Fruit fly (Drosophila melanogaster) whole organism, embryonic: ENCODE measurements around the gene EndoGI.

Experiments
- ATbp ChIP-seq: fragments of 200-800 bp; sonication (Bioruptor generic); optimal IDR thresholded peaks from 2 replicates; lab custom pipeline; 2017; ENCODE audit warnings: missing biosample characterization, mild to moderate bottlenecking, missing genetic modification characterization, missing genetic modification reagents
- Atf-2 ChIP-seq: fragments of 200-800 bp; sonication (Bioruptor generic); optimal IDR thresholded peaks from 2 replicates; lab custom pipeline; 2016; ENCODE audit warnings: missing biosample characterization, missing genetic modification characterization
- B-H1 ChIP-seq: fragments of 200-800 bp; sonication (Bioruptor generic); IDR thresholded peaks from 3 replicates; pipeline ENCODE4 v1.3.6; 2022; ENCODE audit warnings: missing biosample characterization, missing genetic modification characterization
- CG10654 ChIP-seq: fragments of 200-800 bp; sonication (Bioruptor generic); optimal IDR thresholded peaks from 2 replicates; lab custom pipeline; 2016; ENCODE audit warnings: missing biosample characterization, missing genetic modification characterization
- CG10979 ChIP-seq: fragments of 200-800 bp; sonication (Bioruptor generic); optimal IDR thresholded peaks from 2 replicates; lab custom pipeline; 2018; ENCODE audit warnings: missing biosample characterization, mild to moderate bottlenecking, missing genetic modification characterization, moderate library complexity
- CG12299 ChIP-seq: fragments of 200-800 bp; sonication (Bioruptor generic); optimal IDR thresholded peaks from 2 replicates; lab custom pipeline; 2018; ENCODE audit warnings: missing biosample characterization, mild to moderate bottlenecking, missing genetic modification characterization
- CG12744 ChIP-seq: fragments of 200-800 bp; sonication (Bioruptor generic); optimal IDR thresholded peaks from 2 replicates; lab custom pipeline; 2016; ENCODE audit warnings: missing biosample characterization, missing genetic modification characterization
- CG13424 ChIP-seq: fragments of 200-800 bp; sonication (Bioruptor generic); optimal IDR thresholded peaks from 2 replicates; lab custom pipeline; 2019; ENCODE audit warnings: missing biosample characterization, mild to moderate bottlenecking, missing genetic modification characterization, moderate library complexity
- CG13894 ChIP-seq: fragments of 200-800 bp; sonication (Bioruptor generic); optimal IDR thresholded peaks from 3 replicates; lab custom pipeline; 2018; ENCODE audit warnings: missing biosample characterization, mild to moderate bottlenecking, missing genetic modification characterization, moderate library complexity
- CG14860 ChIP-seq: fragments of 200-800 bp; sonication (Bioruptor generic); IDR thresholded peaks from 3 replicates; pipeline ENCODE4 v1.3.6; 2022; ENCODE audit warnings: missing biosample characterization, missing genetic modification characterization; ENCODE audit not compliant: partially characterized antibody
- CG15514 ChIP-seq: fragments of 200-800 bp; sonication (Bioruptor generic); optimal IDR thresholded peaks from 3 replicates; lab custom pipeline; 2017; ENCODE audit warnings: missing biosample characterization, missing genetic modification characterization, mild to moderate bottlenecking, moderate library complexity, missing genetic modification reagents
- CG18476 ChIP-seq: fragments of 200-800 bp; sonication (Bioruptor generic); optimal IDR thresholded peaks from 2 replicates; lab custom pipeline; 2016; ENCODE audit warnings: missing biosample characterization, mild to moderate bottlenecking, missing genetic modification characterization
- CG2678 ChIP-seq: fragments of 200-800 bp; sonication (Bioruptor generic); optimal IDR thresholded peaks from 3 replicates; lab custom pipeline; 2019; ENCODE audit warnings: missing biosample characterization, mild to moderate bottlenecking, missing genetic modification characterization, moderate library complexity
- CG3726 ChIP-seq: fragments of 200-800 bp; sonication (Bioruptor generic); IDR thresholded peaks from 3 replicates; pipeline ENCODE4, ENCODE4 v1.3.6; 2022; ENCODE audit warnings: missing biosample characterization, missing genetic modification characterization
- CG6791 ChIP-seq: fragments of 200-800 bp; sonication (Bioruptor generic); IDR thresholded peaks from 3 replicates; pipeline ENCODE4 v1.3.6; 2022; ENCODE audit warnings: missing biosample characterization, missing genetic modification characterization; ENCODE audit not compliant: partially characterized antibody
- Chrac-16 ChIP-seq: fragments of 200-800 bp; sonication (Bioruptor generic); optimal IDR thresholded peaks from 3 replicates; lab custom pipeline; 2016; ENCODE audit warnings: missing biosample characterization, missing genetic modification characterization
- CrebB ChIP-seq: fragments of 200-800 bp; sonication (Bioruptor generic); optimal IDR thresholded peaks from 3 replicates; lab custom pipeline; 2018; ENCODE audit warnings: missing biosample characterization, mild to moderate bottlenecking, missing genetic modification characterization
- Dbx ChIP-seq: fragments of 200-800 bp; sonication (Bioruptor generic); IDR thresholded peaks from 3 replicates; pipeline ENCODE4 v1.3.6; 2022; ENCODE audit warnings: missing biosample characterization, missing genetic modification characterization
- Deaf1 ChIP-seq: fragments of 200-800 bp; optimal IDR thresholded peaks from 3 replicates; lab custom pipeline; 2019; ENCODE audit warnings: missing biosample characterization, mild to moderate bottlenecking, missing genetic modification characterization, moderate library complexity
- Fer2 ChIP-seq: fragments of 200-800 bp; sonication (Bioruptor generic); optimal IDR thresholded peaks from 2 replicates; lab custom pipeline; 2018; ENCODE audit warnings: missing biosample characterization, mild to moderate bottlenecking, missing genetic modification characterization, moderate library complexity
- Gug ChIP-seq: fragments of 200-800 bp; sonication (Bioruptor generic); IDR thresholded peaks from 4 replicates; pipeline ENCODE4 v1.3.6; 2022; ENCODE audit warnings: missing biosample characterization, missing genetic modification characterization
- HHEX ChIP-seq: fragments of 200-800 bp; sonication (Bioruptor generic); optimal IDR thresholded peaks from 3 replicates; lab custom pipeline; 2017; ENCODE audit warnings: missing biosample characterization, mild to moderate bottlenecking, missing genetic modification characterization, missing genetic modification reagents
- Jarid2 ChIP-seq: fragments of 200-800 bp; sonication (Bioruptor generic); optimal IDR thresholded peaks from 3 replicates; lab custom pipeline; 2017; ENCODE audit warnings: mild to moderate bottlenecking, missing biosample characterization, missing genetic modification reagents, missing genetic modification characterization
- MTF-1 ChIP-seq: fragments of 200-800 bp; sonication (Bioruptor generic); optimal IDR thresholded peaks from 2 replicates; lab custom pipeline; 2018; ENCODE audit warnings: missing biosample characterization, mild to moderate bottlenecking, missing genetic modification characterization, borderline replicate concordance
- Med ChIP-seq: fragments of 200-800 bp; sonication (Bioruptor generic); peaks from one replicate; lab custom pipeline; 2016; ENCODE audit warnings: missing biosample characterization, missing genetic modification characterization, mild to moderate bottlenecking, inconsistent platforms, moderate library complexity
- Oli ChIP-seq: fragments of 200-800 bp; sonication (Bioruptor generic); optimal IDR thresholded peaks from 2 replicates; lab custom pipeline; 2018; ENCODE audit warnings: missing biosample characterization, mild to moderate bottlenecking, missing genetic modification characterization, moderate library complexity
- Sry-β ChIP-seq: fragments of 200-800 bp; sonication (Bioruptor generic); optimal IDR thresholded peaks from 2 replicates; lab custom pipeline; 2018; ENCODE audit warnings: missing biosample characterization, mild to moderate bottlenecking, missing genetic modification characterization, moderate library complexity
- Sry-δ ChIP-seq: fragments of 200-800 bp; sonication (Bioruptor generic); optimal IDR thresholded peaks from 2 replicates; lab custom pipeline; 2016; ENCODE audit warnings: missing biosample characterization, missing genetic modification characterization
- abd-A ChIP-seq: fragments of 200-800 bp; sonication (Bioruptor generic); optimal IDR thresholded peaks from 3 replicates; lab custom pipeline; 2019; ENCODE audit warnings: missing biosample characterization, mild to moderate bottlenecking, missing genetic modification characterization, moderate library complexity
- az2 ChIP-seq: fragments of 200-800 bp; sonication (Bioruptor generic); optimal IDR thresholded peaks from 3 replicates; lab custom pipeline; 2016; ENCODE audit warnings: missing biosample characterization, missing genetic modification characterization
- bsh ChIP-seq, 2 experiments: fragments of 200-800 bp; sonication (Bioruptor generic); optimal IDR thresholded peaks; 2 replicates each; lab custom pipeline; 2017 to 2018; ENCODE audit warnings: mild to moderate bottlenecking in 2 of 2, missing biosample characterization in 2 of 2, missing genetic modification characterization in 2 of 2, moderate library complexity in 1 of 2
- dmrt11E ChIP-seq: fragments of 200-800 bp; sonication (Bioruptor generic); optimal IDR thresholded peaks from 3 replicates; lab custom pipeline; 2018; ENCODE audit warnings: missing biosample characterization, mild to moderate bottlenecking, missing genetic modification characterization, moderate library complexity
- dpn ChIP-seq, 2 experiments: fragments of 200-800 bp; sonication (Bioruptor generic); optimal IDR thresholded peaks; 3 replicates each; lab custom pipeline; 2016; ENCODE audit warnings: missing biosample characterization in 2 of 2, missing genetic modification characterization in 2 of 2
- fd96Cb ChIP-seq: fragments of 200-800 bp; sonication (Bioruptor generic); optimal IDR thresholded peaks from 2 replicates; lab custom pipeline; 2018; ENCODE audit warnings: missing biosample characterization, mild to moderate bottlenecking, missing genetic modification characterization, moderate library complexity
- fru ChIP-seq: fragments of >200 bp; optimal IDR thresholded peaks from 2 replicates; lab custom pipeline; 2017
- insv ChIP-seq, 2 experiments: fragments of 200-800 bp; sonication (Bioruptor generic); optimal IDR thresholded peaks; 3 replicates each; lab custom pipeline; 2016 to 2018; ENCODE audit warnings: missing biosample characterization in 2 of 2, missing genetic modification characterization in 2 of 2
- jumu ChIP-seq: fragments of 200-800 bp; sonication (Bioruptor generic); optimal IDR thresholded peaks from 3 replicates; lab custom pipeline; 2016; ENCODE audit warnings: missing biosample characterization, missing genetic modification characterization
- kah ChIP-seq: fragments of 200-800 bp; sonication (Bioruptor generic); optimal IDR thresholded peaks from 2 replicates; lab custom pipeline; 2018; ENCODE audit warnings: missing biosample characterization, mild to moderate bottlenecking, missing genetic modification characterization
- ken ChIP-seq: fragments of 200-800 bp; sonication (Bioruptor generic); IDR thresholded peaks from 3 replicates; pipeline ENCODE4 v1.3.6; 2022; ENCODE audit warnings: missing biosample characterization, missing genetic modification characterization
- kni ChIP-seq: fragments of 200-800 bp; sonication (Bioruptor generic); optimal IDR thresholded peaks from 3 replicates; lab custom pipeline; 2017; ENCODE audit warnings: mild to moderate bottlenecking, missing biosample characterization, missing genetic modification reagents, missing genetic modification characterization
- lmd ChIP-seq: fragments of 200-800 bp; sonication (Bioruptor generic); IDR thresholded peaks from 2 replicates; pipeline ENCODE4 v1.3.6; 2022; ENCODE audit warnings: missing biosample characterization, missing genetic modification characterization
- luna ChIP-seq: fragments of 200-800 bp; sonication (Bioruptor generic); optimal IDR thresholded peaks from 2 replicates; lab custom pipeline; 2016; ENCODE audit warnings: missing biosample characterization, missing genetic modification characterization
- pb ChIP-seq: fragments of 200-800 bp; sonication (Bioruptor generic); optimal IDR thresholded peaks from 3 replicates; lab custom pipeline; 2016; ENCODE audit warnings: missing biosample characterization, missing genetic modification characterization
- salm ChIP-seq: fragments of 200-800 bp; sonication (Bioruptor generic); optimal IDR thresholded peaks from 2 replicates; lab custom pipeline; 2018; ENCODE audit warnings: missing biosample characterization, mild to moderate bottlenecking, missing genetic modification characterization
- sc ChIP-seq, 3 experiments: fragments of >200 bp in 2 of 3; fragments of 200-800 bp in 1 of 3; sonication (Bioruptor generic) in 1 of 3; optimal IDR thresholded peaks; 2 replicates in 2 of 3; 3 replicates in 1 of 3; lab custom pipeline; 2017; ENCODE audit warnings: mild to moderate bottlenecking in 1 of 3, missing biosample characterization in 1 of 3, missing genetic modification characterization in 1 of 3, missing genetic modification reagents in 1 of 3
- sd ChIP-seq: fragments of 200-800 bp; sonication (Bioruptor generic); optimal IDR thresholded peaks from 3 replicates; lab custom pipeline; 2018; ENCODE audit warnings: missing biosample characterization, mild to moderate bottlenecking, missing genetic modification characterization, moderate library complexity
- sens ChIP-seq: fragments of 200-800 bp; sonication (Bioruptor generic); peaks from one replicate; lab custom pipeline; 2016; ENCODE audit warnings: missing biosample characterization, missing genetic modification characterization
- tap ChIP-seq: fragments of 200-800 bp; optimal IDR thresholded peaks from 3 replicates; lab custom pipeline; 2019; ENCODE audit warnings: missing biosample characterization, mild to moderate bottlenecking, missing genetic modification characterization, moderate library complexity
- tx ChIP-seq: fragments of 200-800 bp; sonication (Bioruptor generic); optimal IDR thresholded peaks from 2 replicates; lab custom pipeline; 2016; ENCODE audit warnings: missing biosample characterization, missing genetic modification characterization

Gene EndoGI

DNA sequence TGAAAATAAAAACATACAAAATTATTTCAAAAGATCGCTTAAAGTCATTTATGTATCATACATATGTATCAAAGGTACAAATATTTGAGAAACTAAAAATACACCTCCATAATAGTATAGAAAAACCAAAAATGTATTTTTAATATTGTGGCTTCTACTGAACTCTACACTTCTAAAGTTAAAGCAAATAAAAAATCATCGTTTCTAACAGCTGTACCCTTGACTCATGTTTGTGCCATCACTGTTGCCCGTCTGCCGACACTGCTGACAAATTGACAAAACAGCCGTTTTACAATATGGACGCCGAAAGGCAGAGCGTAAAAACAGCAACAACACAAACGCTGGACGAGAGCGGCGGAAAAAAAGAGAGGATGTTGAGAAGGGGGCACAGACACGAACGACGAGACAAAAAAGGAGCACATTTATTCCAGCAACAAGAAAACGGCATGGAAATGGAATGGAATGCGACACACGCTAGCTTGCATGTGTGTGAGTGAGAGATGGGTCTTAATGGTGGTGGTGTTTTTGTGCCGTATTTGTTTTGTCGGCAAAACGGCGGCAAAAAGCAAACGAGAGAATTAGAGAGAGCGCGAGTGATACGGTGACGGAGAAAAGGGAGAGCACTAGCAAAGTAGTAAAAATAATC, 29.0 kb downstream of the EndoGI start (continued):
- peak; percentile 85 for TF ChIP-seq CG10979
- peak; percentile 13 for TF ChIP-seq MTF-1
- no peak for TF ChIP-seq fru
- peak; percentile 82 for TF ChIP-seq CG13424
- peak; percentile 64 for TF ChIP-seq Fer2
- peak; percentile 83 for TF ChIP-seq pb (GFP tag; lab: Kevin White, UChicago)
- no peak for TF ChIP-seq luna
- TF ChIP-seq CG12744 (GFP tag; lab: Kevin White, UChicago), result peak; percentile 89
- TF ChIP-seq Dbx, result no peak
- TF ChIP-seq insv (GFP tag; optimal IDR thresholded peaks at IDR 0.05; lab: Kevin White, UChicago), result no peak
- TF ChIP-seq Atf-2 (GFP tag; lab: Kevin White, UChicago), result peak; percentile 19
- TF ChIP-seq kni (GFP tag; lab: Kevin White, UChicago), result peak; percentile 93
- TF ChIP-seq CG10654 (GFP tag; lab: Kevin White, UChicago), result peak; percentile 75
- peak; percentile 81 for TF ChIP-seq dmrt11E (tag; lab: Kevin White, UChicago)
- peak; percentile 58 for TF ChIP-seq Jarid2 (GFP tag; lab: Kevin White, UChicago)
- peak; percentile 14 for TF ChIP-seq kah (GFP tag; lab: Kevin White, UChicago)
- TF ChIP-seq ken (GFP tag; lab: Robert Waterston, UW), result no peak
- peak; percentile 91 for TF ChIP-seq CG2678 (tag; lab: Kevin White, UChicago)
- TF ChIP-seq fd96Cb (tag; lab: Kevin White, UChicago), result peak; percentile 83
- peak; percentile 97 for TF ChIP-seq Med (GFP tag; lab: Kevin White, UChicago)
- peak; percentile 73 for TF ChIP-seq tap (tag; lab: Kevin White, UChicago)
- TF ChIP-seq az2, result peak; percentile 74
- peak; percentile 68 for TF ChIP-seq CG12299 (tag; lab: Kevin White, UChicago)
- TF ChIP-seq B-H1 (GFP tag; lab: Robert Waterston, UW), result no peak
- TF ChIP-seq sd (tag; lab: Kevin White, UChicago), result peak; percentile 99
- TF ChIP-seq CG18476 (GFP tag; lab: Kevin White, UChicago), result peak; percentile 78
- TF ChIP-seq Oli, result peak; percentile 89
- peak; percentile 86 for TF ChIP-seq Sry-β (GFP tag; lab: Kevin White, UChicago)
- TF ChIP-seq Sry-δ, result peak; percentile 41
- peak; percentile 79 to 88 for TF ChIP-seq dpn (GFP tag; optimal IDR thresholded peaks at IDR 0.05; lab: Kevin White, UChicago)
- no peak for TF ChIP-seq sc (optimal IDR thresholded peaks at IDR 0.05; lab: Kevin White, UChicago)
- peak; percentile 68 for TF ChIP-seq sc (GFP tag; optimal IDR thresholded peaks at IDR 0.05; lab: Kevin White, UChicago)
- TF ChIP-seq CG14860 (GFP tag; lab: Robert Waterston, UW), result no peak
- peak; percentile 88 for TF ChIP-seq HHEX (GFP tag; lab: Kevin White, UChicago)
- peak; percentile 95 for TF ChIP-seq sens (GFP tag; lab: Kevin White, UChicago)
- TF ChIP-seq CrebB (tag; lab: Kevin White, UChicago), result peak; percentile 71
- TF ChIP-seq tx, result peak; percentile 82
- TF ChIP-seq CG3726 (GFP tag; lab: Robert Waterston, UW), result no peak
- peak; percentile 78 for TF ChIP-seq ATbp
- TF ChIP-seq CG6791 (GFP tag; lab: Robert Waterston, UW), result no peak
- TF ChIP-seq bsh (GFP tag; optimal IDR thresholded peaks at IDR 0.05; lab: Kevin White, UChicago), result peak; percentile 31 to 82
- peak; percentile 91 for TF ChIP-seq Gug (GFP tag; lab: Robert Waterston, UW)
- TF ChIP-seq Chrac-16, result peak; percentile 82
- no peak for TF ChIP-seq lmd
- TF ChIP-seq jumu (GFP tag; lab: Kevin White, UChicago), result peak; percentile 79
- TF ChIP-seq abd-A, result peak; percentile 84
- peak; percentile 28 for TF ChIP-seq CG13894 (tag; lab: Kevin White, UChicago)
- peak; percentile 67 for TF ChIP-seq Deaf1 (tag; lab: Kevin White, UChicago)
- TF ChIP-seq salm (tag; lab: Kevin White, UChicago), result peak; percentile 75
- TF ChIP-seq CG15514 (GFP tag; lab: Kevin White, UChicago), result peak; percentile 83
